Worm (Caenorhabditis elegans) whole organism, late embryonic: ENCODE results near the gene best-19.
A peak's percentile ranks its signal among the peaks of the same experiment; 100 is the strongest.

Experiments
- C08G9.2 ChIP-seq: sonication (generic microtip); optimal IDR thresholded peaks from 2 replicates; lab custom pipeline; 2016; ENCODE audit warnings: mild to moderate bottlenecking, missing genetic modification characterization, moderate library complexity, missing compliant biosample characterization
- C38D4.7 ChIP-seq: fragments of 200-800 bp; sonication (Bioruptor generic); optimal IDR thresholded peaks from 2 replicates; lab custom pipeline; 2018; ENCODE audit warnings: mild to moderate bottlenecking, missing genetic modification characterization, moderate library complexity, missing compliant biosample characterization
- K02D7.2 ChIP-seq: sonication (generic microtip); optimal IDR thresholded peaks from 2 replicates; lab custom pipeline; 2017; ENCODE audit warnings: mild to moderate bottlenecking, missing genetic modification characterization, missing compliant biosample characterization
- T23F11.4 ChIP-seq: fragments of 200-800 bp; sonication (Bioruptor generic); optimal IDR thresholded peaks from 2 replicates; lab custom pipeline; 2018; ENCODE audit warnings: mild to moderate bottlenecking, missing genetic modification characterization, missing compliant biosample characterization
- Y22D7AL.16 ChIP-seq: sonication (generic microtip); optimal IDR thresholded peaks from 2 replicates; lab custom pipeline; 2016; ENCODE audit warnings: missing genetic modification characterization, missing compliant biosample characterization
- ahr-1 ChIP-seq: sonication (generic microtip); optimal IDR thresholded peaks from 2 replicates; lab custom pipeline; 2016; ENCODE audit warnings: missing genetic modification characterization, missing compliant biosample characterization
- ceh-18 ChIP-seq: sonication (generic microtip); optimal IDR thresholded peaks from 2 replicates; lab custom pipeline; 2016; ENCODE audit warnings: missing genetic modification characterization, missing compliant biosample characterization
- ceh-19 ChIP-seq: fragments of 200-800 bp; sonication (Bioruptor generic); optimal IDR thresholded peaks from 2 replicates; lab custom pipeline; 2018; ENCODE audit warnings: mild to moderate bottlenecking, missing genetic modification characterization, missing compliant biosample characterization
- ceh-22 ChIP-seq: sonication (generic microtip); optimal IDR thresholded peaks from 2 replicates; lab custom pipeline; 2017; ENCODE audit warnings: missing biosample characterization, missing genetic modification characterization
- ceh-34 ChIP-seq: sonication (generic microtip); optimal IDR thresholded peaks from 2 replicates; lab custom pipeline; 2016; ENCODE audit warnings: mild to moderate bottlenecking, missing genetic modification characterization, missing compliant biosample characterization
- ceh-45 ChIP-seq: fragments of 200-800 bp; sonication (Bioruptor generic); IDR thresholded peaks from 2 replicates; pipeline ENCODE4 v1.3.6; 2022; ENCODE audit warnings: missing genetic modification reagents, missing genetic modification characterization, missing compliant biosample characterization
- ceh-48 ChIP-seq: sonication (generic microtip); optimal IDR thresholded peaks from 2 replicates; lab custom pipeline; 2016; ENCODE audit warnings: missing genetic modification characterization, inconsistent platforms, missing compliant biosample characterization
- ceh-6 ChIP-seq: fragments of 200-800 bp; sonication (Bioruptor generic); optimal IDR thresholded peaks from 2 replicates; lab custom pipeline; 2018; ENCODE audit warnings: mild to moderate bottlenecking, missing genetic modification characterization, missing compliant biosample characterization
- ceh-9 ChIP-seq: sonication (generic microtip); optimal IDR thresholded peaks from 2 replicates; lab custom pipeline; 2016; ENCODE audit warnings: mild to moderate bottlenecking, missing genetic modification characterization, inconsistent platforms, missing compliant biosample characterization
- che-1 ChIP-seq: sonication (generic microtip); optimal IDR thresholded peaks from 2 replicates; lab custom pipeline; 2016; ENCODE audit warnings: mild to moderate bottlenecking, missing genetic modification characterization, missing compliant biosample characterization
- dmd-4 ChIP-seq: sonication (generic microtip); optimal IDR thresholded peaks from 2 replicates; lab custom pipeline; 2016; ENCODE audit warnings: borderline replicate concordance, missing genetic modification characterization, missing compliant biosample characterization
- dve-1 ChIP-seq: sonication (generic microtip); optimal IDR thresholded peaks from 2 replicates; lab custom pipeline; 2017; ENCODE audit warnings: antibody characterized with exemption, mild to moderate bottlenecking, missing genetic modification characterization, missing compliant biosample characterization
- elt-2 ChIP-seq: sonication (generic microtip); optimal IDR thresholded peaks from 2 replicates; lab custom pipeline; 2016; ENCODE audit warnings: missing genetic modification reagents, missing genetic modification characterization, missing compliant biosample characterization
- elt-4 ChIP-seq: sonication (generic microtip); optimal IDR thresholded peaks from 2 replicates; lab custom pipeline; 2016; ENCODE audit warnings: missing genetic modification characterization, missing compliant biosample characterization
- ets-4 ChIP-seq: sonication (generic microtip); optimal IDR thresholded peaks from 2 replicates; lab custom pipeline; 2016; ENCODE audit warnings: missing genetic modification characterization, missing compliant biosample characterization
- eyg-1 ChIP-seq: sonication (generic microtip); optimal IDR thresholded peaks from 2 replicates; lab custom pipeline; 2016; ENCODE audit warnings: missing genotype, missing genetic modification characterization, missing compliant biosample characterization
- fkh-10 ChIP-seq: fragments of 150-350 bp; optimal IDR thresholded peaks from 2 replicates; lab custom pipeline; 2014; ENCODE audit warnings: missing biosample characterization, missing genetic modification reagents, missing genetic modification characterization
- gmeb-2 ChIP-seq: sonication (generic microtip); optimal IDR thresholded peaks from 2 replicates; lab custom pipeline; 2016; ENCODE audit warnings: missing genetic modification characterization, inconsistent platforms, missing compliant biosample characterization
- hlh-30 ChIP-seq: sonication (generic microtip); optimal IDR thresholded peaks from 2 replicates; lab custom pipeline; 2017; ENCODE audit warnings: antibody characterized with exemption, missing genetic modification characterization, missing compliant biosample characterization; ENCODE audit not compliant: insufficient read depth
- hlh-6 ChIP-seq: sonication (generic microtip); optimal IDR thresholded peaks from 2 replicates; lab custom pipeline; 2016; ENCODE audit warnings: missing genotype, missing genetic modification characterization, missing compliant biosample characterization
- lim-6 ChIP-seq: sonication (generic microtip); optimal IDR thresholded peaks from 2 replicates; lab custom pipeline; 2016; ENCODE audit warnings: missing genetic modification characterization, missing compliant biosample characterization
- madf-2 ChIP-seq: sonication (generic microtip); optimal IDR thresholded peaks from 2 replicates; lab custom pipeline; 2017; ENCODE audit warnings: missing genetic modification characterization, missing compliant biosample characterization
- nfya-1 ChIP-seq: sonication (generic microtip); optimal IDR thresholded peaks from 2 replicates; lab custom pipeline; 2017; ENCODE audit warnings: missing genetic modification characterization, mild to moderate bottlenecking, missing compliant biosample characterization, antibody characterized with exemption, moderate library complexity
- nhr-11 ChIP-seq: fragments of 150-350 bp; optimal IDR thresholded peaks from 2 replicates; lab custom pipeline; 2014; ENCODE audit warnings: missing biosample characterization, missing genetic modification characterization
- nhr-232 ChIP-seq: sonication (generic microtip); optimal IDR thresholded peaks from 2 replicates; lab custom pipeline; 2016; ENCODE audit warnings: missing genetic modification characterization, missing compliant biosample characterization
- npax-4 ChIP-seq: sonication (generic microtip); optimal IDR thresholded peaks from 2 replicates; lab custom pipeline; 2016; ENCODE audit warnings: missing genetic modification characterization, missing compliant biosample characterization
- pqm-1 ChIP-seq: sonication (generic microtip); optimal IDR thresholded peaks from 2 replicates; lab custom pipeline; 2016; ENCODE audit warnings: missing genetic modification characterization, missing compliant biosample characterization
- pros-1 ChIP-seq: fragments of 150-350 bp; optimal IDR thresholded peaks from 2 replicates; lab custom pipeline; 2014; ENCODE audit warnings: missing biosample characterization, missing genetic modification reagents, missing genetic modification characterization
- ref-2 ChIP-seq: sonication (generic microtip); optimal IDR thresholded peaks from 2 replicates; lab custom pipeline; 2016; ENCODE audit warnings: missing genetic modification characterization, missing compliant biosample characterization
- sdc-2 ChIP-seq: sonication (generic microtip); optimal IDR thresholded peaks from 2 replicates; lab custom pipeline; 2016; ENCODE audit warnings: missing genotype, missing genetic modification characterization, missing compliant biosample characterization
- syd-9 ChIP-seq: sonication (generic microtip); optimal IDR thresholded peaks from 2 replicates; lab custom pipeline; 2016; ENCODE audit warnings: mild to moderate bottlenecking, missing genetic modification characterization, moderate library complexity, missing compliant biosample characterization
- tbx-7 ChIP-seq: sonication (generic microtip); optimal IDR thresholded peaks from 2 replicates; lab custom pipeline; 2016; ENCODE audit warnings: missing genotype, missing genetic modification characterization, missing compliant biosample characterization
- unc-42 ChIP-seq: sonication (generic microtip); optimal IDR thresholded peaks from 2 replicates; lab custom pipeline; 2016; ENCODE audit warnings: missing genotype, missing genetic modification characterization, missing compliant biosample characterization
- zip-5 ChIP-seq: sonication (generic microtip); optimal IDR thresholded peaks from 2 replicates; lab custom pipeline; 2016; ENCODE audit warnings: missing genetic modification characterization, missing compliant biosample characterization

The best-19 gene

DNA sequence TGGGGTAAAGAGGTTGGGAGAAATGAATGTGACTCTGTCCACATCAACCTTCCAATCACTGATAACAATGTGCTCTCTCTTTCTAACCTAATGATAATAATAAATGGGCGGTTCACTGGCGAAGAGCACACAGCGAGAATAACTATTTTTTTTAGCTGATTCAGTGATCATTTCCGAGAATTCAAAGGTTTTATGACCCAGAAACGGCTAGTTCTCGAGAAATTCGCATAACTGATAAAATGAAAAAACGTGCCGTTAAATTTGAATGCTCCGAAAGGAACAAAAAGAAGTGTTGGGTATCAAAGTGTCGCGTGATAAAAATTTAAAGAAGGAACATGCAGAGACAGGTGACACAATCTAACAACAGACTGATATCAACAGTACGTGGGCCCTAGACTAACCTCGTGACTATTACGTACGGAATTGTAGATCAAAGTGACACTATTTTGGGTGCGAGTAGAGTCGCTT, 12.3 kb downstream of the best-19 start:
- TF ChIP-seq syd-9 (tag; lab: Kevin White, UChicago) (no peak), elt-2 (tag; lab: Kevin White, UChicago) (peak; percentile 80)

DNA sequence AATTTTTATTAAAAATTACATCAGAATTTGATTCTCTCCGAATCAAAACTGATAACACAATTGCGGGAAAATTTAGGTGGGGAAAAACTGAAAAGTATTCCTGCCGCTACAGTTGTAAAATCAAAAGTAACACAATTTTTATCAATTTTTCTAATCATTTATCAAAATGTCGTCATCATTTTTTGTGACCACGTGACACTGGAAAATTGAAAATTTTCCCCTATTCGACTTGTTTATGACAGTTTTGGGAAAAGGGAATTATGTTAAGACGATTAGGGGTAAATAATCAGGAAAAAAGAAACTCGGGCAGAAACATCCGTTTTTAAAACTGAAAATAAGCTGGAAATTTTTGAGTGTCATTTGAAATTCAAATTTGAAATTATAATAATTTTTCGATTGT, 13.4 kb downstream of the best-19 start:
- TF ChIP-seq zip-5 (no peak), gmeb-2 (tag; lab: Kevin White, UChicago) (no peak), elt-2 (tag; lab: Kevin White, UChicago) (peak; percentile 20), nhr-232 (no peak)

DNA sequence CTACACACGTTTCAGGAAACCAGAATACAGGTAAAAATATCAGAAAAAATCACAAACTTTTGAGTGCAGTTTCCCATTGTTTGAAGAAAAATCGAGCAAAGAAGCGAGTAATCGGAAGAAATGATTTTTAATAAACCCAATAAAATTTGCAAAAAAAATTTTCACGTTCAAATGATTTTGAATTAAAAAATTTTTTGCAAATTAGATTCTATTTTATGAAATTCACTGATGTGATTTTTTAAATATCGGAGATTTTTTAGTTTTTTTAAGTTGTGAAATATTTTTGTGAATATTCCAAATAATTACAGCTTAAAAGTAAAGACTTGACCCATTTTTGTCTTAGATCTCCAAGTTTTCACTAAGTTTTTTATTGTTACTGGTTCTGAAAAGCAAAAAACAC, 14.8 kb downstream of the best-19 start, which contains the start of gene pnp-1:
Gene pnp-1, minus strand, starts transcription at position 101 of the 400 bp plus-strand sequence.
- no peak for TF ChIP-seq ceh-48 (tag; lab: Kevin White, UChicago)
- TF ChIP-seq madf-2: no peak
- TF ChIP-seq hlh-30 (tag; lab: Kevin White, UChicago): no peak
- no peak for TF ChIP-seq fkh-10 (GFP tag; lab: Kevin White, UChicago)
- no peak for TF ChIP-seq ets-4 (tag; lab: Kevin White, UChicago)
- TF ChIP-seq C38D4.7 (GFP tag; lab: Kevin White, UChicago): no peak
- TF ChIP-seq lim-6 (tag; lab: Kevin White, UChicago): no peak
- no peak for TF ChIP-seq syd-9 (tag; lab: Kevin White, UChicago)
- no peak for TF ChIP-seq dve-1 (tag; lab: Kevin White, UChicago)

DNA sequence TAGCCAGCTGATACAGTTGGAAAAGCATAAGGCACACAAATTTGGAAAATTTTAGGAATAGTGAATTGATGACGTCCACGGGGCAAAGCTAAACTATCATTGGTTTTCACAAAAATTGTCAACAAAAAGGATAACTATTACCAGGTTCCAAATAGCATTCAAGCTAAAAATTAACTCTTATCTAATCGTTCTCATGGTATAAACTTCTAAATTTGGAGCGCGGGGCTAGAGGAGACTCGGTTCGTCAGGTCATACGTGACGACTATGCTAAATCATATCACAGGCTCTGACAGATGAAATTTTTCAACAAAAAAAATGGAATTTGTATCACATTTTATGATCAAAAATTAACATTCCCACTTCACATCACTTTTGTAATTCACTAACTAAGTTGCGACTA, 15.7 kb downstream of the best-19 start:
- TF ChIP-seq pros-1 (tag; lab: Kevin White, UChicago) (no peak), gmeb-2 (tag; lab: Kevin White, UChicago) (no peak), hlh-30 (tag; lab: Kevin White, UChicago) (no peak), pqm-1 (tag; lab: Kevin White, UChicago) (no peak), madf-2 (no peak), fkh-10 (GFP tag; lab: Kevin White, UChicago) (no peak), ceh-19 (GFP tag; lab: Kevin White, UChicago) (no peak), ceh-45 (GFP tag; lab: Robert Waterston, UW) (no peak), nhr-11 (tag; lab: Kevin White, UChicago) (no peak), ceh-9 (tag; lab: Kevin White, UChicago) (no peak), ceh-22 (tag; lab: Kevin White, UChicago) (no peak), nhr-232 (no peak), unc-42 (no peak), C08G9.2 (tag; lab: Kevin White, UChicago) (no peak), npax-4 (tag; lab: Kevin White, UChicago) (no peak), ceh-34 (tag; lab: Kevin White, UChicago) (no peak), hlh-6 (tag; lab: Kevin White, UChicago) (no peak), ceh-6 (GFP tag; lab: Kevin White, UChicago) (no peak), ahr-1 (no peak), che-1 (tag; lab: Kevin White, UChicago) (no peak)

DNA sequence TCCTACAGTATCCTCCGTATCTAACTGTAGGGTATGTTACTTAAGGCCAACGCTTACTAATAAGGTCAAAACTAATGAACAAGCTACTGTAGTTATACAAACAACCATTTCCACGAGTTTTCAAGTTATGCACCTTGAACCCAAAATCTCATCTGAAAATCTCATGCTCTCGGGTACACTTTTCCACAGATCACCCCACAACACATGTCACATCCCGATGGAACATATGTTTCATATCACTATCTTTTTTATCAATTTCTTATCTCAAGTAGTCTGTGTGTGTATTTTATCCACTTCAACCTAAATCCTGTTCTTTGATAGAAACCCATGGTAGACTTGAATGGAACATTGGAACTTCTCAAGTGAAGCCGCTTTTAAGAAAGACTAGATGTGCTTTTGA, 16.9 kb downstream of the best-19 start:
- no peak for TF ChIP-seq K02D7.2
- TF ChIP-seq ref-2 (tag; lab: Kevin White, UChicago): no peak
- TF ChIP-seq ceh-34 (tag; lab: Kevin White, UChicago): no peak
- no peak for TF ChIP-seq C38D4.7 (GFP tag; lab: Kevin White, UChicago)
- TF ChIP-seq ceh-6 (GFP tag; lab: Kevin White, UChicago): no peak
- TF ChIP-seq elt-2 (tag; lab: Kevin White, UChicago): no peak

DNA sequence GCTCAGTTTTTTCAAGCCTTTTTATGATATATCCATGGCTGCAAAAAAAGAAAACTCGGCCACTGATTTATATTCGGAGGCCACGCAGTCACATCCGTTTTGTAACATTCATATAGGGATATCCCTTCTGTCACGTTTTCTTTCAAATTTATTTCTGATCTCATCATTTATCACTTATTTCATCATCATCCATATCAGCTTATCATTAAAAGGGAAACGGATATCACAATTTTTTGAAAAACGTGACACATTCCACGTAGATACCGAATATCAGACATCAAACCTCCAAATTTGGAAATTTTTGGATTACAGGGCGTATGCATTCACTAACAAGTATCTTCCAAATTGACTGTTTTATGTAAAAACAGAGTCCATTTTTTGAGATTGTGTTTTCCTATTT, 19.3 kb downstream of the best-19 start:
- no peak for TF ChIP-seq hlh-6 (tag; lab: Kevin White, UChicago)
- TF ChIP-seq unc-42: no peak
- TF ChIP-seq ceh-19 (GFP tag; lab: Kevin White, UChicago): no peak
- no peak for TF ChIP-seq che-1 (tag; lab: Kevin White, UChicago)
- no peak for TF ChIP-seq ceh-45 (GFP tag; lab: Robert Waterston, UW)
- no peak for TF ChIP-seq dve-1 (tag; lab: Kevin White, UChicago)
- TF ChIP-seq ets-4 (tag; lab: Kevin White, UChicago): no peak
- no peak for TF ChIP-seq tbx-7 (tag; lab: Kevin White, UChicago)
- TF ChIP-seq ceh-48 (tag; lab: Kevin White, UChicago): no peak
- TF ChIP-seq sdc-2 (tag; lab: Kevin White, UChicago): no peak
- no peak for TF ChIP-seq T23F11.4 (GFP tag; lab: Kevin White, UChicago)
- TF ChIP-seq dmd-4 (tag; lab: Kevin White, UChicago): no peak
- no peak for TF ChIP-seq ceh-18 (tag; lab: Kevin White, UChicago)
- no peak for TF ChIP-seq Y22D7AL.16 (tag; lab: Kevin White, UChicago)
- no peak for TF ChIP-seq eyg-1 (tag; lab: Kevin White, UChicago)
- TF ChIP-seq elt-4 (tag; lab: Kevin White, UChicago): no peak
- TF ChIP-seq nfya-1 (tag; lab: Kevin White, UChicago): no peak
